Fruit fly (Drosophila melanogaster): Measurements from ENCODE around the gene Ir94e.

The Ir94e gene

DNA sequence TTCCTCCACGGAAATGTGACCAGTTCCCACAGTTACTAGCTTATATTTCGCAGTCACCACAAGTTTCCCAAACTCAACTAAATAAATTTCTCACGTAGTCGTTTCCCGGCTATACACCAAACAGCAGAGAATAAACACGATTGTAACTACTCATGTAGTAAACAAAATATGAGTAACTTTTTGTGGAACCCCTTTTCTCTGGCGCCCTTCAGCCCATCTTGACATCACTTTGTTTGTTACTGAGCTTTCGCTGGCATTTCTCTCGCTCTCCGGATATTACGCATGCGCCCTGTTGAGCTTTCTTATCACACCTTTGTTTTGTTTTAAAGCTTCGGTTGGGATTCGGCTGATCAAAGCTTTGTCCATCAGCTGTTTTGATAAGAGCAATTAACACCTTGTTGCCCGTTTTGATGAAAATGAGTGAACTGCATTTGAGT lies 19.3 kb upstream of the Ir94e start (continued):
- no peak for TF ChIP-seq Stat92E (GFP tag; optimal IDR thresholded peaks at IDR 0.05)
- TF ChIP-seq CG4360 (GFP tag; IDR thresholded peaks at IDR 0.05), result 0 out of 2 replicates have a peak, but pooled peaks have one; percentile 25
- no peak for TF ChIP-seq CG17612 (GFP tag; IDR thresholded peaks at IDR 0.05)
- TF ChIP-seq Nf-YB (GFP tag; optimal IDR thresholded peaks at IDR 0.05), result no peak
- no peak for TF ChIP-seq CG11398 (GFP tag; optimal IDR thresholded peaks at IDR 0.05)
- no peak for TF ChIP-seq CG4404 (GFP tag; IDR thresholded peaks at IDR 0.05)
- TF ChIP-seq CG10366 (GFP tag; IDR thresholded peaks at IDR 0.05), result no peak
- no peak for TF ChIP-seq CG8944 (GFP tag; optimal IDR thresholded peaks at IDR 0.05)
- TF ChIP-seq D (optimal IDR thresholded peaks at IDR 0.05), result no peak
- TF ChIP-seq D (GFP tag; optimal IDR thresholded peaks at IDR 0.05), result no peak
- peak; percentile 60 for TF ChIP-seq CG13894 (tag; optimal IDR thresholded peaks at IDR 0.05)
- no peak for TF ChIP-seq cg (GFP tag; optimal IDR thresholded peaks at IDR 0.05)
- TF ChIP-seq Eip74EF (GFP tag; optimal IDR thresholded peaks at IDR 0.05), result no peak
- TF ChIP-seq CG2120 (GFP tag; optimal IDR thresholded peaks at IDR 0.05), result no peak
- no peak for TF ChIP-seq jumu (GFP tag; optimal IDR thresholded peaks at IDR 0.05)
- TF ChIP-seq caup (GFP tag; optimal IDR thresholded peaks at IDR 0.05; ENCODE audit: severe bottlenecking), result no peak
- no peak for TF ChIP-seq CG33213 (GFP tag; optimal IDR thresholded peaks at IDR 0.05)
- peak; percentile 56 for TF ChIP-seq sens (GFP tag)
- no peak for TF ChIP-seq bigmax (GFP tag; optimal IDR thresholded peaks at IDR 0.05)

DNA sequence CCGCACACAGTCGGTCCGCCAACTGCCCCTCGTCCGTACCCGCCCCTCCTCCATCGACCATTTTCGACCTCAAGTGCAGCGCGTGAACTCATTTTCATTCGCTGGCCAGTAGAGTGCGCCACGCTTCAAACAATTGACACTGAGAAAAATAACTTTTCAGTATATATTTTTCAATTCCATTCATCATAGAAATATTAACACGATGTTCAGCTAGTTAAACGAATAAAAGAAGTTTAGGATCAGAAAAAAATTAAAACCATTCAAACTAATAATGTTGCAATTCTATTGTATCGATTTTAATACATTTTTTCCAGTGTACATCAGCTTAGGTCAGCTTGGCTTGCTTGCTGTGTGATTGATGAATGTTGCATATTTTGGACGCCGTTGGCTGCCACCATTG lies 18.4 kb upstream of the Ir94e start:
- no peak for TF ChIP-seq gro (GFP tag; optimal IDR thresholded peaks at IDR 0.05)
- peak; percentile 80 for TF ChIP-seq CG1603 (tag; optimal IDR thresholded peaks at IDR 0.05)
- no peak for TF ChIP-seq CG12071 (GFP tag; optimal IDR thresholded peaks at IDR 0.05)
- TF ChIP-seq lmd (GFP tag; IDR thresholded peaks at IDR 0.05), result peak; percentile 29; the same call in 1 of the 2 replicates
- no peak for TF ChIP-seq CG8359 (GFP tag; optimal IDR thresholded peaks at IDR 0.05; ENCODE audit: borderline replicate concordance)
- TF ChIP-seq maf-S (GFP tag; optimal IDR thresholded peaks at IDR 0.05), result no peak
- no peak for TF ChIP-seq CG17912 (GFP tag; optimal IDR thresholded peaks at IDR 0.05)
- peak; percentile 70 for TF ChIP-seq Drgx (GFP tag; IDR thresholded peaks at IDR 0.05)
- TF ChIP-seq CG17186 (GFP tag; optimal IDR thresholded peaks at IDR 0.05), result no peak
- peak; percentile 42 for TF ChIP-seq CG15269 (tag; optimal IDR thresholded peaks at IDR 0.05)
- TF ChIP-seq CG12236 (GFP tag; optimal IDR thresholded peaks at IDR 0.05), result peak; percentile 9
- TF ChIP-seq CG13424 (tag; optimal IDR thresholded peaks at IDR 0.05), result peak; percentile 49
- TF ChIP-seq CG3065 (GFP tag; optimal IDR thresholded peaks at IDR 0.05), result no peak
- TF ChIP-seq unpg (GFP tag; optimal IDR thresholded peaks at IDR 0.05), result peak; percentile 74
- TF ChIP-seq CG10274 (GFP tag; optimal IDR thresholded peaks at IDR 0.05), result no peak
- TF ChIP-seq vvl (GFP tag; IDR thresholded peaks at IDR 0.05), result peak; percentile 51; the same call in 1 of the 2 replicates
- no peak; the same call in 1 of the 2 replicates for TF ChIP-seq CG10366 (GFP tag; IDR thresholded peaks at IDR 0.05)
- no peak for TF ChIP-seq prd (optimal IDR thresholded peaks at IDR 0.05)
- TF ChIP-seq prd (GFP tag; IDR thresholded peaks at IDR 0.05), result peak; percentile 67; the same call in 2 of the 3 replicates
- no peak for TF ChIP-seq Vsx1 (GFP tag; optimal IDR thresholded peaks at IDR 0.05)
- TF ChIP-seq CG5180 (GFP tag; optimal IDR thresholded peaks at IDR 0.05), result peak; percentile 7
- TF ChIP-seq slou (GFP tag; optimal IDR thresholded peaks at IDR 0.05), result no peak
- TF ChIP-seq bowl (GFP tag; IDR thresholded peaks at IDR 0.05), result no peak
- TF ChIP-seq ssp (GFP tag; IDR thresholded peaks at IDR 0.05), result no peak
- no peak for TF ChIP-seq CG31388 (GFP tag; optimal IDR thresholded peaks at IDR 0.05)
- TF ChIP-seq ewg (GFP tag; optimal IDR thresholded peaks at IDR 0.05), result peak; percentile 39
- no peak for TF ChIP-seq h (optimal IDR thresholded peaks at IDR 0.05)
- TF ChIP-seq btn (GFP tag; optimal IDR thresholded peaks at IDR 0.05), result no peak
- peak; percentile 26 for TF ChIP-seq pnt (GFP tag; optimal IDR thresholded peaks at IDR 0.05)
- peak; percentile 31 for TF ChIP-seq gsb-n (tag; optimal IDR thresholded peaks at IDR 0.05)
- peak; percentile 55 for TF ChIP-seq ap (GFP tag; IDR thresholded peaks at IDR 0.05)
- TF ChIP-seq Sox100B (GFP tag; optimal IDR thresholded peaks at IDR 0.05), result peak; percentile 42
- peak; percentile 48 for TF ChIP-seq gcm (GFP tag; optimal IDR thresholded peaks at IDR 0.05)

Measured in whole organism, embryonic.